Fruit fly (Drosophila melanogaster): ENCODE data around the gene Snoo.

DNA sequence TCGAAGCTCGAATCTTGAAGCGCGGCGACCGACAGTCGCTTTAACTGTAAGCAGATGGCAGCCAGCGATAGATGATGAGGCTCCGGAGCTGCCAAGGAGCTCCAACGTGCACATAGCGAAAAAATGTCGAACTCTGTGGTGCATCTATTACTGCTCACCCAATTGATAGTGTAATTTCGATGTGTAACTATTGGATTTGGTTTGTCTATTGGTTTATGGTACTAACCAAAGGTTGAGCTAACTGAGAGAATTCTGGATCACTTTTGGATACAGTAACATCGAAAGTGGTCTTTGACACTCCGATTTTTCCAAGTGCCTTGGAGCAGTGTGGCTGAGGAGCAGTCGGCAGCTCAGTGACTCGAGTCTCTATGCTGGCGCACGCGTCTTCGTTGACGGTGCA is 85.4 kb downstream of the Snoo start:
- peak in 1 of 2 experiments; percentile 19 for TF ChIP-seq EcR (GFP tag; optimal IDR thresholded peaks at IDR 0.05)
- TF ChIP-seq psq (optimal IDR thresholded peaks at IDR 0.05) = no peak
- no peak for TF ChIP-seq pan (optimal IDR thresholded peaks at IDR 0.05)

Data from whole organism.